Worm (Caenorhabditis elegans) whole organism, L1 larva: ENCODE results near the gene lipl-4.
A peak's percentile ranks its signal among the peaks of the same experiment; 100 is the strongest.

Source experiments
- C04F5.9 ChIP-seq: sonication (generic microtip); optimal IDR thresholded peaks from 2 replicates; lab custom pipeline; 2016; ENCODE audit warnings: missing genetic modification characterization, missing compliant biosample characterization
- C34B4.2 ChIP-seq: sonication (generic microtip); optimal IDR thresholded peaks from 2 replicates; lab custom pipeline; 2017; ENCODE audit warnings: mild to moderate bottlenecking, missing genetic modification characterization, missing compliant biosample characterization
- F16B12.6 ChIP-seq: fragments of 150-350 bp; optimal IDR thresholded peaks from 2 replicates; lab custom pipeline; 2014; ENCODE audit warnings: missing biosample characterization, missing genetic modification characterization
- Y116A8C.19 ChIP-seq: sonication (generic microtip); optimal IDR thresholded peaks from 2 replicates; lab custom pipeline; 2016; ENCODE audit warnings: missing compliant biosample characterization, missing genetic modification characterization, borderline replicate concordance
- aha-1 ChIP-seq: fragments of 150-350 bp; optimal IDR thresholded peaks from 2 replicates; lab custom pipeline; 2014; ENCODE audit warnings: missing biosample characterization, missing genetic modification characterization
- alr-1 ChIP-seq: fragments of 200-800 bp; sonication (Bioruptor generic); optimal IDR thresholded peaks from 2 replicates; lab custom pipeline; 2018; ENCODE audit warnings: borderline replicate concordance, mild to moderate bottlenecking, missing genetic modification characterization, missing compliant biosample characterization
- aly-2 ChIP-seq: fragments of 150-350 bp; optimal IDR thresholded peaks from 2 replicates; lab custom pipeline; 2014; ENCODE audit warnings: missing biosample characterization, missing genetic modification characterization
- ceh-90 ChIP-seq: sonication (generic microtip); optimal IDR thresholded peaks from 2 replicates; lab custom pipeline; 2016; ENCODE audit warnings: missing genetic modification characterization, missing compliant biosample characterization
- ces-1 ChIP-seq: fragments of 150-350 bp; optimal IDR thresholded peaks from 2 replicates; lab custom pipeline; 2014; ENCODE audit warnings: missing biosample characterization, missing genetic modification reagents, missing genetic modification characterization
- dpl-1 ChIP-seq, 3 experiments: fragments of 150-350 bp in 2 of 3; sonication (generic microtip) in 1 of 3; optimal IDR thresholded peaks; 2 replicates each; lab custom pipeline; 2014 to 2017; ENCODE audit warnings: missing biosample characterization in 3 of 3, missing genetic modification characterization in 3 of 3, missing genetic modification reagents in 3 of 3
- dsc-1 ChIP-seq: sonication (generic microtip); optimal IDR thresholded peaks from 2 replicates; lab custom pipeline; 2016; ENCODE audit warnings: mild to moderate bottlenecking, missing genetic modification characterization, missing compliant biosample characterization
- efl-3 ChIP-seq: fragments of 200-800 bp; sonication (Bioruptor generic); optimal IDR thresholded peaks from 2 replicates; lab custom pipeline; 2018; ENCODE audit warnings: mild to moderate bottlenecking, missing genetic modification characterization, missing compliant biosample characterization
- elt-3 ChIP-seq, 6 experiments: fragments of 150-350 bp in 1 of 6; sonication (generic microtip); optimal IDR thresholded peaks; 2 replicates each; lab custom pipeline; 2017 to 2018; ENCODE audit warnings: missing biosample characterization in 6 of 6, missing genetic modification characterization in 6 of 6, inconsistent platforms in 1 of 6
- ets-5 ChIP-seq: fragments of 200-800 bp; sonication (Bioruptor generic); IDR thresholded peaks from 2 replicates; pipeline ENCODE4 v1.3.6; 2022; ENCODE audit warnings: missing genetic modification characterization, missing compliant biosample characterization
- fkh-4 ChIP-seq: sonication (generic microtip); optimal IDR thresholded peaks from 2 replicates; lab custom pipeline; 2016; ENCODE audit warnings: missing compliant biosample characterization, missing genetic modification characterization, borderline replicate concordance
- isw-1 ChIP-seq: fragments of 200-800 bp; sonication (Bioruptor generic); IDR thresholded peaks from 2 replicates; pipeline ENCODE4 v1.3.6; 2022; ENCODE audit warnings: missing genetic modification characterization, missing compliant biosample characterization
- jun-1 ChIP-seq: fragments of 150-350 bp; optimal IDR thresholded peaks from 2 replicates; lab custom pipeline; 2014; ENCODE audit warnings: missing biosample characterization, missing genetic modification reagents, missing genetic modification characterization
- lin-15B ChIP-seq: fragments of 150-350 bp; sonication (generic microtip); optimal IDR thresholded peaks from 3 replicates; lab custom pipeline; 2014; ENCODE audit warnings: missing biosample characterization, missing genetic modification characterization
- lin-35 ChIP-seq, 2 experiments: fragments of 150-350 bp; optimal IDR thresholded peaks; 2 replicates each; lab custom pipeline; 2014; ENCODE audit warnings: missing biosample characterization in 2 of 2, missing genetic modification characterization in 2 of 2, missing genetic modification reagents in 2 of 2
- lin-39 ChIP-seq: fragments of 150-350 bp; optimal IDR thresholded peaks from 2 replicates; lab custom pipeline; 2014; ENCODE audit warnings: missing biosample characterization, missing genetic modification reagents, missing genetic modification characterization
- mdl-1 ChIP-seq, 2 experiments: fragments of 150-350 bp; optimal IDR thresholded peaks; 2 replicates each; lab custom pipeline; 2014 to 2017; ENCODE audit warnings: missing biosample characterization in 2 of 2, missing genetic modification characterization in 2 of 2, inconsistent platforms in 1 of 2
- mef-2 ChIP-seq: fragments of 150-350 bp; optimal IDR thresholded peaks from 2 replicates; lab custom pipeline; 2014; ENCODE audit warnings: missing biosample characterization, missing genetic modification characterization
- nhr-11 ChIP-seq: fragments of 150-350 bp; optimal IDR thresholded peaks from 2 replicates; lab custom pipeline; 2014; ENCODE audit warnings: missing biosample characterization, missing genetic modification characterization
- nhr-12 ChIP-seq: sonication (generic microtip); optimal IDR thresholded peaks from 2 replicates; lab custom pipeline; 2017; ENCODE audit warnings: missing biosample characterization, missing genetic modification characterization
- nhr-47 ChIP-seq: sonication (generic microtip); optimal IDR thresholded peaks from 2 replicates; lab custom pipeline; 2016; ENCODE audit warnings: mild to moderate bottlenecking, missing genetic modification characterization, moderate library complexity, missing compliant biosample characterization
- nhr-76 ChIP-seq: sonication (generic microtip); optimal IDR thresholded peaks from 2 replicates; lab custom pipeline; 2017; ENCODE audit warnings: missing biosample characterization, missing genetic modification characterization
- nhr-84 ChIP-seq: sonication (generic microtip); optimal IDR thresholded peaks from 2 replicates; lab custom pipeline; 2017; ENCODE audit warnings: missing biosample characterization, missing genetic modification characterization
- nhr-85 ChIP-seq: sonication (generic microtip); peaks from one replicate; lab custom pipeline; 2016; ENCODE audit warnings: missing genetic modification characterization, inconsistent platforms, missing compliant biosample characterization
- nhr-90 ChIP-seq: sonication (generic microtip); optimal IDR thresholded peaks from 2 replicates; lab custom pipeline; 2016; ENCODE audit warnings: mild to moderate bottlenecking, missing genetic modification characterization, missing compliant biosample characterization; ENCODE audit not compliant: poor library complexity
- pqm-1 ChIP-seq: sonication (generic microtip); optimal IDR thresholded peaks from 3 replicates; lab custom pipeline; 2017; ENCODE audit warnings: missing biosample characterization, missing genetic modification characterization
- skn-1 ChIP-seq: fragments of 150-350 bp; optimal IDR thresholded peaks from 2 replicates; lab custom pipeline; 2014; ENCODE audit warnings: missing biosample characterization, missing genetic modification characterization
- snpc-4 ChIP-seq: fragments of 150-350 bp; optimal IDR thresholded peaks from 2 replicates; lab custom pipeline; 2014; ENCODE audit warnings: missing biosample characterization, missing genetic modification characterization
- tbx-2 ChIP-seq: sonication (generic microtip); optimal IDR thresholded peaks from 2 replicates; lab custom pipeline; 2016; ENCODE audit warnings: missing genetic modification characterization, missing compliant biosample characterization
- unc-30 ChIP-seq: sonication (generic microtip); optimal IDR thresholded peaks from 2 replicates; lab custom pipeline; 2017; ENCODE audit warnings: missing biosample characterization, missing genetic modification characterization
- unc-98 ChIP-seq: fragments of 200-800 bp; sonication (Bioruptor generic); IDR thresholded peaks from 2 replicates; pipeline ENCODE4 v1.3.6; 2022; ENCODE audit warnings: missing genetic modification characterization, missing compliant biosample characterization
- xbp-1 ChIP-seq: sonication (generic microtip); optimal IDR thresholded peaks from 2 replicates; lab custom pipeline; 2016; ENCODE audit warnings: missing genetic modification characterization, missing compliant biosample characterization
- ztf-4 ChIP-seq: fragments of 150-350 bp; optimal IDR thresholded peaks from 2 replicates; lab custom pipeline; 2014; ENCODE audit warnings: missing biosample characterization, missing genetic modification characterization

lipl-4 gene

ce11 chrV:6554308-6554707 lies 4.3 kb downstream of the lipl-4 start, which contains the start of gene K04A8.19 (continued):
- TF ChIP-seq nhr-11 (tag; lab: Kevin White, UChicago) = no peak
- no peak for TF ChIP-seq mef-2
- TF ChIP-seq lin-15B = no peak

- TF ChIP-seq C04F5.9 (tag; lab: Kevin White, UChicago) (no peak), skn-1 (tag; lab: Kevin White, UChicago) (no peak)
These were observed 7.1 kb downstream of the lipl-4 start, which contains the start of gene spp-27 for ce11 chrV:6557035-6557434. TSS of gene spp-27 (minus strand) at chrV:6557135.

- TF ChIP-seq tbx-2 (tag; lab: Kevin White, UChicago) = no peak
- TF ChIP-seq nhr-76 (tag; lab: Kevin White, UChicago) = no peak
- no peak for TF ChIP-seq skn-1 (tag; lab: Kevin White, UChicago)
- TF ChIP-seq ces-1 = no peak
- no peak for TF ChIP-seq alr-1
- no peak for TF ChIP-seq Y116A8C.19 (tag; lab: Kevin White, UChicago)
- TF ChIP-seq mdl-1 (tag; optimal IDR thresholded peaks at IDR 0.05; lab: Kevin White, UChicago) = no peak
- TF ChIP-seq lin-39 (tag; lab: Kevin White, UChicago) = no peak
- no peak for TF ChIP-seq isw-1 (GFP tag; lab: Robert Waterston, UW)
- TF ChIP-seq efl-3 (GFP tag; lab: Kevin White, UChicago) = no peak
- no peak for TF ChIP-seq lin-35 (GFP tag; optimal IDR thresholded peaks at IDR 0.05; lab: Kevin White, UChicago)
- TF ChIP-seq unc-98 (GFP tag; lab: Robert Waterston, UW) = no peak
- TF ChIP-seq snpc-4 (tag; lab: Kevin White, UChicago) = no peak
- TF ChIP-seq nhr-85 (tag; lab: Kevin White, UChicago) = no peak
These were observed 8.1 kb downstream of the lipl-4 start, which contains the start of gene spp-20 for ce11 chrV:6558103-6558502. TSS of gene spp-20 (minus strand) at chrV:6558203.

ce11 chrV:6559105-6559504 lies 9.1 kb downstream of the lipl-4 start, which contains the start of gene spp-26:
TSS of gene spp-26 (minus strand) at chrV:6559205.
- TF ChIP-seq snpc-4 (tag; lab: Kevin White, UChicago) (no peak), lin-35 (GFP tag; optimal IDR thresholded peaks at IDR 0.05; lab: Kevin White, UChicago) (no peak), jun-1 (tag; lab: Kevin White, UChicago) (no peak), pqm-1 (tag; lab: Kevin White, UChicago) (no peak), C34B4.2 (tag; lab: Kevin White, UChicago) (no peak), elt-3 (tag; optimal IDR thresholded peaks at IDR 0.05; lab: Kevin White, UChicago) (no peak), dsc-1 (tag; lab: Kevin White, UChicago) (no peak), F16B12.6 (tag; lab: Kevin White, UChicago) (no peak), nhr-84 (tag; lab: Kevin White, UChicago) (no peak), ets-5 (GFP tag; lab: Robert Waterston, UW) (no peak), xbp-1 (no peak), ceh-90 (tag; lab: Kevin White, UChicago) (no peak), dpl-1 (GFP tag; optimal IDR thresholded peaks at IDR 0.05; lab: Kevin White, UChicago) (no peak), fkh-4 (tag; lab: Kevin White, UChicago) (no peak), nhr-47 (tag; lab: Kevin White, UChicago) (no peak), aly-2 (tag; lab: Kevin White, UChicago) (no peak), tbx-2 (tag; lab: Kevin White, UChicago) (no peak), unc-30 (no peak)

- TF ChIP-seq aha-1 (no peak), nhr-12 (tag; lab: Kevin White, UChicago) (no peak), ztf-4 (tag; lab: Kevin White, UChicago) (no peak), nhr-47 (tag; lab: Kevin White, UChicago) (no peak), nhr-90 (tag; lab: Kevin White, UChicago) (peak; percentile 18), unc-30 (no peak)
These were observed 9.6 kb downstream of the lipl-4 start for ce11 chrV:6559585-6559984.
